Worm (Caenorhabditis elegans) whole organism, L3 larva: ENCODE measurements around the gene C36C9.6.

Experiments
- R02D3.7 ChIP-seq: fragments of 150-350 bp; optimal IDR thresholded peaks from 2 replicates; lab custom pipeline; 2014; ENCODE audit warnings: missing biosample characterization, missing genetic modification characterization
- aly-2 ChIP-seq: fragments of 150-350 bp; optimal IDR thresholded peaks from 2 replicates; lab custom pipeline; 2014; ENCODE audit warnings: missing biosample characterization, missing genetic modification characterization
- ceh-16 ChIP-seq: sonication (generic microtip); optimal IDR thresholded peaks from 2 replicates; lab custom pipeline; 2017; ENCODE audit warnings: missing biosample characterization, missing genetic modification characterization
- ceh-28 ChIP-seq: fragments of 150-350 bp; optimal IDR thresholded peaks from 2 replicates; lab custom pipeline; 2014; ENCODE audit warnings: missing biosample characterization, missing genetic modification reagents, missing genetic modification characterization
- ceh-9 ChIP-seq: sonication (generic microtip); optimal IDR thresholded peaks from 2 replicates; lab custom pipeline; 2018; ENCODE audit warnings: missing biosample characterization, missing genetic modification characterization
- elt-1 ChIP-seq: fragments of 150-350 bp; optimal IDR thresholded peaks from 2 replicates; lab custom pipeline; 2014; ENCODE audit warnings: missing biosample characterization, missing genetic modification characterization
- elt-3 ChIP-seq, 3 experiments: fragments of 150-350 bp in 1 of 3; sonication (generic microtip) in 2 of 3; optimal IDR thresholded peaks; 2 replicates in 2 of 3; 4 replicates in 1 of 3; lab custom pipeline; 2014 to 2017; ENCODE audit warnings: missing biosample characterization in 3 of 3, missing genetic modification characterization in 3 of 3
- fkh-2 ChIP-seq: fragments of 150-350 bp; optimal IDR thresholded peaks from 2 replicates; lab custom pipeline; 2014; ENCODE audit warnings: missing biosample characterization, missing genetic modification reagents, missing genetic modification characterization
- lin-15B ChIP-seq: fragments of 150-350 bp; optimal IDR thresholded peaks from 2 replicates; lab custom pipeline; 2014; ENCODE audit warnings: missing biosample characterization, missing genetic modification characterization
- lsy-12 ChIP-seq: sonication (generic microtip); optimal IDR thresholded peaks from 2 replicates; lab custom pipeline; 2016; ENCODE audit warnings: mild to moderate bottlenecking, missing genetic modification characterization, missing compliant biosample characterization
- mdl-1 ChIP-seq: fragments of 150-350 bp; optimal IDR thresholded peaks from 2 replicates; lab custom pipeline; 2014; ENCODE audit warnings: missing biosample characterization, missing genetic modification characterization
- nhr-11 ChIP-seq: fragments of 150-350 bp; optimal IDR thresholded peaks from 2 replicates; lab custom pipeline; 2014; ENCODE audit warnings: missing biosample characterization, missing genetic modification characterization
- nhr-23 ChIP-seq: fragments of 150-350 bp; optimal IDR thresholded peaks from 2 replicates; lab custom pipeline; 2014; ENCODE audit warnings: missing biosample characterization, missing genetic modification reagents, missing genetic modification characterization
- nhr-43 ChIP-seq: sonication (generic microtip); optimal IDR thresholded peaks from 2 replicates; lab custom pipeline; 2016; ENCODE audit warnings: mild to moderate bottlenecking, missing genetic modification characterization, missing compliant biosample characterization; ENCODE audit not compliant: poor library complexity, severe bottlenecking
- pha-4 ChIP-seq: fragments of 150-350 bp; optimal IDR thresholded peaks from 2 replicates; lab custom pipeline; 2014; ENCODE audit warnings: missing biosample characterization, missing genetic modification reagents, missing genetic modification characterization
- snpc-4 ChIP-seq: fragments of 150-350 bp; optimal IDR thresholded peaks from 2 replicates; lab custom pipeline; 2014; ENCODE audit warnings: missing biosample characterization, missing genetic modification characterization
- ztf-11 ChIP-seq: fragments of 150-350 bp; optimal IDR thresholded peaks from 2 replicates; lab custom pipeline; 2014; ENCODE audit warnings: missing biosample characterization, missing genetic modification characterization

The C36C9.6 gene

ce11 chrX:1651668-1652067 lies 39.1 kb downstream of the C36C9.6 start, which contains the start of gene ZK380.4:
TSS of gene ZK380.4 (minus strand) at chrX:1651994.
- TF ChIP-seq R02D3.7 (tag; lab: Kevin White, UChicago), result no peak
- no peak for TF ChIP-seq elt-3 (tag; optimal IDR thresholded peaks at IDR 0.05; lab: Kevin White, UChicago)
- no peak for TF ChIP-seq lin-15B (tag; lab: Kevin White, UChicago)
- no peak for TF ChIP-seq ceh-28 (tag; lab: Kevin White, UChicago)
- TF ChIP-seq mdl-1 (tag; lab: Kevin White, UChicago), result no peak
- no peak for TF ChIP-seq ceh-16 (tag; lab: Kevin White, UChicago)
- TF ChIP-seq nhr-11 (tag; lab: Kevin White, UChicago), result no peak
- TF ChIP-seq elt-1 (tag; lab: Kevin White, UChicago), result no peak

ce11 chrX:1643442-1644096 lies 47.2 kb downstream of the C36C9.6 start:
- no peak for TF ChIP-seq aly-2 (tag; lab: Kevin White, UChicago)
- TF ChIP-seq fkh-2 (tag; lab: Kevin White, UChicago), result no peak
- TF ChIP-seq nhr-23 (tag; lab: Kevin White, UChicago), result no peak
- no peak for TF ChIP-seq lsy-12
- no peak for TF ChIP-seq ceh-16 (tag; lab: Kevin White, UChicago)
- no peak for TF ChIP-seq mdl-1 (tag; lab: Kevin White, UChicago)
- no peak for TF ChIP-seq ztf-11 (tag; lab: Kevin White, UChicago)
- no peak for TF ChIP-seq nhr-11 (tag; lab: Kevin White, UChicago)
- no peak for TF ChIP-seq ceh-9 (tag; lab: Kevin White, UChicago)
- no peak for TF ChIP-seq nhr-43 (tag; lab: Kevin White, UChicago)
- no peak for TF ChIP-seq snpc-4 (tag; lab: Kevin White, UChicago)
- TF ChIP-seq pha-4 (tag; lab: Kevin White, UChicago), result no peak
- TF ChIP-seq, all 47 proteins: peak for 0
